Fruit fly (Drosophila melanogaster) whole organism, embryonic: ENCODE results near the gene CG34107.

Experiments
- Abd-B ChIP-seq: fragments of 200-800 bp; sonication (Bioruptor generic); optimal IDR thresholded peaks from 2 replicates; lab custom pipeline; 2018; ENCODE audit warnings: missing biosample characterization, mild to moderate bottlenecking, missing genetic modification characterization, moderate library complexity
- Asciz ChIP-seq: fragments of 200-800 bp; sonication (Bioruptor generic); optimal IDR thresholded peaks from 2 replicates; lab custom pipeline; 2017; ENCODE audit warnings: missing biosample characterization, mild to moderate bottlenecking, missing genetic modification characterization, missing genetic modification reagents
- Bdp1 ChIP-seq: fragments of 200-800 bp; sonication (Bioruptor generic); optimal IDR thresholded peaks from 3 replicates; lab custom pipeline; 2016; ENCODE audit warnings: missing biosample characterization, missing genetic modification characterization
- CG11247 ChIP-seq: fragments of 200-800 bp; sonication (Bioruptor generic); IDR thresholded peaks from 2 replicates; pipeline ENCODE4 v1.3.6; 2022; ENCODE audit warnings: missing biosample characterization, missing genetic modification characterization
- CG11560 ChIP-seq: fragments of 200-800 bp; sonication (Bioruptor generic); IDR thresholded peaks from 3 replicates; pipeline ENCODE4 v1.3.6; 2022; ENCODE audit warnings: missing biosample characterization, missing genetic modification characterization
- CG11696 ChIP-seq: fragments of 200-800 bp; sonication (Bioruptor generic); IDR thresholded peaks from 2 replicates; pipeline ENCODE4 v1.3.6; 2022; ENCODE audit warnings: missing biosample characterization, missing genetic modification characterization
- CG12104 ChIP-seq: fragments of 200-800 bp; sonication (Bioruptor generic); optimal IDR thresholded peaks from 3 replicates; lab custom pipeline; 2016; ENCODE audit warnings: missing biosample characterization, missing genetic modification characterization
- CG12391 ChIP-seq: fragments of 200-800 bp; sonication (Bioruptor generic); optimal IDR thresholded peaks from 3 replicates; lab custom pipeline; 2018; ENCODE audit warnings: missing biosample characterization, mild to moderate bottlenecking, missing genetic modification characterization, moderate library complexity
- CG12942 ChIP-seq: fragments of 200-800 bp; sonication (Bioruptor generic); optimal IDR thresholded peaks from 3 replicates; lab custom pipeline; 2016; ENCODE audit warnings: missing biosample characterization, missing genetic modification characterization
- CG13894 ChIP-seq: fragments of 200-800 bp; sonication (Bioruptor generic); optimal IDR thresholded peaks from 3 replicates; lab custom pipeline; 2018; ENCODE audit warnings: missing biosample characterization, mild to moderate bottlenecking, missing genetic modification characterization, moderate library complexity
- CG17912 ChIP-seq: fragments of 200-800 bp; sonication (Bioruptor generic); optimal IDR thresholded peaks from 2 replicates; lab custom pipeline; 2018; ENCODE audit warnings: missing biosample characterization, mild to moderate bottlenecking, missing genetic modification characterization
- CG18599 ChIP-seq: fragments of 200-800 bp; sonication (Bioruptor generic); optimal IDR thresholded peaks from 3 replicates; lab custom pipeline; 2017; ENCODE audit warnings: missing biosample characterization, missing genetic modification characterization, mild to moderate bottlenecking, moderate library complexity, missing genetic modification reagents
- CG31388 ChIP-seq: fragments of 200-800 bp; sonication (Bioruptor generic); optimal IDR thresholded peaks from 2 replicates; lab custom pipeline; 2016; ENCODE audit warnings: missing biosample characterization, missing genetic modification characterization
- CG31441 ChIP-seq: fragments of 200-800 bp; sonication (Bioruptor generic); IDR thresholded peaks from 2 replicates; pipeline ENCODE4 v1.3.6; 2022; ENCODE audit warnings: missing biosample characterization, missing genetic modification characterization
- CG32772 ChIP-seq: fragments of 200-800 bp; sonication (Bioruptor generic); IDR thresholded peaks from 2 replicates; pipeline ENCODE4 v1.3.6; 2022; ENCODE audit warnings: missing biosample characterization, missing genetic modification characterization
- CG4360 ChIP-seq: fragments of 200-800 bp; sonication (Bioruptor generic); IDR thresholded peaks from 2 replicates; pipeline ENCODE4 v1.3.6; 2022; ENCODE audit warnings: missing biosample characterization, missing genetic modification characterization
- CG6175 ChIP-seq: fragments of 200-800 bp; sonication (Bioruptor generic); IDR thresholded peaks from 3 replicates; pipeline ENCODE4 v1.3.6; 2022; ENCODE audit warnings: missing biosample characterization, missing genetic modification characterization
- CG6254 ChIP-seq: fragments of 200-800 bp; sonication (Bioruptor generic); optimal IDR thresholded peaks from 3 replicates; lab custom pipeline; 2017; ENCODE audit warnings: mild to moderate bottlenecking, missing biosample characterization, missing genetic modification reagents, missing genetic modification characterization
- CG7963 ChIP-seq: fragments of 200-800 bp; sonication (Bioruptor generic); IDR thresholded peaks from 3 replicates; pipeline ENCODE4 v1.3.6; 2022; ENCODE audit warnings: missing biosample characterization, missing genetic modification characterization; ENCODE audit not compliant: partially characterized antibody
- CG9876 ChIP-seq: fragments of 200-800 bp; sonication (Bioruptor generic); optimal IDR thresholded peaks from 2 replicates; lab custom pipeline; 2016; ENCODE audit warnings: missing biosample characterization, missing genetic modification characterization
- CrebB ChIP-seq: fragments of 200-800 bp; sonication (Bioruptor generic); optimal IDR thresholded peaks from 3 replicates; lab custom pipeline; 2018; ENCODE audit warnings: missing biosample characterization, mild to moderate bottlenecking, missing genetic modification characterization
- Fer2 ChIP-seq: fragments of 200-800 bp; sonication (Bioruptor generic); optimal IDR thresholded peaks from 2 replicates; lab custom pipeline; 2018; ENCODE audit warnings: missing biosample characterization, mild to moderate bottlenecking, missing genetic modification characterization, moderate library complexity
- Hmr ChIP-seq: fragments of 200-800 bp; sonication (Bioruptor generic); optimal IDR thresholded peaks from 3 replicates; lab custom pipeline; 2017; ENCODE audit warnings: mild to moderate bottlenecking, missing biosample characterization, missing genetic modification reagents, missing genetic modification characterization
- Hr39 ChIP-seq: fragments of >200 bp; optimal IDR thresholded peaks from 2 replicates; lab custom pipeline; 2017
- Jarid2 ChIP-seq: fragments of 200-800 bp; sonication (Bioruptor generic); optimal IDR thresholded peaks from 3 replicates; lab custom pipeline; 2017; ENCODE audit warnings: mild to moderate bottlenecking, missing biosample characterization, missing genetic modification reagents, missing genetic modification characterization
- Myb ChIP-seq: fragments of 200-800 bp; sonication (Bioruptor generic); optimal IDR thresholded peaks from 2 replicates; lab custom pipeline; 2016; ENCODE audit warnings: missing biosample characterization, missing genetic modification characterization
- NC2α ChIP-seq: fragments of 200-800 bp; sonication (Bioruptor generic); optimal IDR thresholded peaks from 2 replicates; lab custom pipeline; 2016; ENCODE audit warnings: missing biosample characterization, missing genetic modification characterization
- NfI ChIP-seq: fragments of 200-800 bp; sonication (Bioruptor generic); optimal IDR thresholded peaks from 3 replicates; lab custom pipeline; 2018; ENCODE audit warnings: missing biosample characterization, mild to moderate bottlenecking, missing genetic modification characterization, moderate library complexity
- Sin3A ChIP-seq: fragments of >200 bp; optimal IDR thresholded peaks from 2 replicates; lab custom pipeline; 2018
- Ssrp ChIP-seq: fragments of 200-800 bp; sonication (Bioruptor generic); optimal IDR thresholded peaks from 2 replicates; lab custom pipeline; 2018; ENCODE audit warnings: missing biosample characterization, mild to moderate bottlenecking, missing genetic modification characterization, moderate library complexity
- Vsx1 ChIP-seq: fragments of 200-800 bp; sonication (Bioruptor generic); optimal IDR thresholded peaks from 2 replicates; lab custom pipeline; 2017; ENCODE audit warnings: missing biosample characterization, mild to moderate bottlenecking, missing genetic modification characterization, missing genetic modification reagents
- bsh ChIP-seq, 2 experiments: fragments of 200-800 bp; sonication (Bioruptor generic); optimal IDR thresholded peaks; 2 replicates each; lab custom pipeline; 2017 to 2018; ENCODE audit warnings: mild to moderate bottlenecking in 2 of 2, missing biosample characterization in 2 of 2, missing genetic modification characterization in 2 of 2, moderate library complexity in 1 of 2
- chif ChIP-seq, 2 experiments: fragments of 200-800 bp; sonication (Bioruptor generic); optimal IDR thresholded peaks; 3 replicates each; lab custom pipeline; 2016; ENCODE audit warnings: missing biosample characterization in 2 of 2, missing genetic modification characterization in 2 of 2
- dati ChIP-seq: fragments of 200-800 bp; sonication (Bioruptor generic); IDR thresholded peaks from 2 replicates; pipeline ENCODE4 v1.3.6; 2022; ENCODE audit warnings: missing biosample characterization, missing genetic modification characterization
- eyg ChIP-seq: fragments of 200-800 bp; sonication (Bioruptor generic); optimal IDR thresholded peaks from 3 replicates; lab custom pipeline; 2016; ENCODE audit warnings: missing biosample characterization, missing genetic modification characterization
- ftz-f1 ChIP-seq: fragments of 200-800 bp; sonication (Bioruptor generic); optimal IDR thresholded peaks from 2 replicates; lab custom pipeline; 2016; ENCODE audit warnings: missing biosample characterization, missing genetic modification characterization
- gsb ChIP-seq: fragments of 200-800 bp; sonication (Bioruptor generic); IDR thresholded peaks from 2 replicates; pipeline ENCODE4 v1.3.6; 2022; ENCODE audit warnings: missing biosample characterization, missing genetic modification characterization
- jigr1 ChIP-seq: fragments of 200-800 bp; sonication (Bioruptor generic); IDR thresholded peaks from 3 replicates; pipeline ENCODE4 v1.3.6; 2022; ENCODE audit warnings: missing biosample characterization, missing genetic modification characterization
- klu ChIP-seq: fragments of 200-800 bp; sonication (Bioruptor generic); IDR thresholded peaks from 2 replicates; pipeline ENCODE4 v1.3.6; 2022; ENCODE audit warnings: missing biosample characterization, missing genetic modification characterization
- nerfin-2 ChIP-seq: fragments of 200-800 bp; sonication (Bioruptor generic); IDR thresholded peaks from 2 replicates; pipeline ENCODE4 v1.3.6; 2022; ENCODE audit warnings: missing biosample characterization, missing genetic modification characterization; ENCODE audit not compliant: partially characterized antibody
- ranshi ChIP-seq: fragments of 200-800 bp; sonication (Bioruptor generic); IDR thresholded peaks from 2 replicates; pipeline ENCODE4 v1.3.6; 2022; ENCODE audit warnings: missing biosample characterization, missing genetic modification characterization
- ro ChIP-seq: fragments of 200-800 bp; sonication (Bioruptor generic); IDR thresholded peaks from 2 replicates; pipeline ENCODE4 v1.3.6; 2022; ENCODE audit warnings: missing biosample characterization, missing genetic modification characterization
- run ChIP-seq: fragments of 200-800 bp; sonication (Bioruptor generic); optimal IDR thresholded peaks from 3 replicates; lab custom pipeline; 2018; ENCODE audit warnings: missing biosample characterization, mild to moderate bottlenecking, missing genetic modification characterization
- slp2 ChIP-seq: fragments of 200-800 bp; sonication (Bioruptor generic); optimal IDR thresholded peaks from 2 replicates; lab custom pipeline; 2016; ENCODE audit warnings: missing biosample characterization, missing genetic modification characterization
- stwl ChIP-seq: fragments of 200-800 bp; sonication (Bioruptor generic); optimal IDR thresholded peaks from 3 replicates; lab custom pipeline; 2018; ENCODE audit warnings: missing biosample characterization, mild to moderate bottlenecking, missing genetic modification characterization, moderate library complexity
- tgo ChIP-seq: fragments of 200-800 bp; sonication (Bioruptor generic); IDR thresholded peaks from 3 replicates; pipeline ENCODE4 v1.3.6; 2022; ENCODE audit warnings: missing biosample characterization, missing genetic modification characterization
- tin ChIP-seq: fragments of 200-800 bp; sonication (Bioruptor generic); optimal IDR thresholded peaks from 3 replicates; lab custom pipeline; 2016; ENCODE audit warnings: missing biosample characterization, missing genetic modification characterization
- tio ChIP-seq: fragments of 200-800 bp; sonication (Bioruptor generic); optimal IDR thresholded peaks from 2 replicates; lab custom pipeline; 2017; ENCODE audit warnings: missing biosample characterization, missing genetic modification characterization, inconsistent platforms
- ttk ChIP-seq: fragments of 200-800 bp; sonication (Bioruptor generic); IDR thresholded peaks from 2 replicates; pipeline ENCODE4 v2.1.2; 2022; ENCODE audit warnings: missing biosample characterization, missing genetic modification characterization
- tx ChIP-seq: fragments of 200-800 bp; sonication (Bioruptor generic); optimal IDR thresholded peaks from 2 replicates; lab custom pipeline; 2016; ENCODE audit warnings: missing biosample characterization, missing genetic modification characterization
- zfh1 ChIP-seq: fragments of 200-800 bp; sonication (Bioruptor generic); IDR thresholded peaks from 3 replicates; pipeline ENCODE4 v1.3.6; 2022; ENCODE audit warnings: missing biosample characterization, missing genetic modification characterization

CG34107 gene

dm6 chr3R:10268865-10269442 is 44.2 kb downstream of the CG34107 start (continued):
- TF ChIP-seq bsh (GFP tag; optimal IDR thresholded peaks at IDR 0.05; lab: Kevin White, UChicago) (peak in 1 of 2 experiments; percentile 71), ro (no peak), tio (GFP tag; lab: Kevin White, UChicago) (peak; percentile 23), CG31441 (GFP tag; lab: Robert Waterston, UW) (peak; percentile 11; the same call in 1 of the 2 replicates), NC2α (GFP tag; lab: Kevin White, UChicago) (no peak), CG7963 (GFP tag; lab: Robert Waterston, UW) (no peak), NfI (GFP tag; lab: Kevin White, UChicago) (peak; percentile 68), Abd-B (peak; percentile 32), CG17912 (GFP tag; lab: Kevin White, UChicago) (no peak), Ssrp (peak; percentile 66), nerfin-2 (no peak), CG11560 (no peak; the same call in 2 of the 3 replicates), jigr1 (GFP tag; lab: Robert Waterston, UW) (peak; percentile 46; the same call in 1 of the 3 replicates), CG12104 (GFP tag; lab: Kevin White, UChicago) (no peak), Bdp1 (peak; percentile 19), Hr39 (lab: Kevin White, UChicago) (no peak), CG11696 (GFP tag; lab: Robert Waterston, UW) (peak; percentile 56), Fer2 (no peak), tx (GFP tag; lab: Kevin White, UChicago) (no peak), CG18599 (GFP tag; lab: Kevin White, UChicago) (peak; percentile 40), ranshi (GFP tag; lab: Robert Waterston, UW) (peak; percentile 69), CG4360 (GFP tag; lab: Robert Waterston, UW) (no peak), zfh1 (GFP tag; lab: Robert Waterston, UW) (peak; percentile 79), CG9876 (GFP tag; lab: Kevin White, UChicago) (no peak), CrebB (tag; lab: Kevin White, UChicago) (no peak), gsb (GFP tag; lab: Robert Waterston, UW) (0 out of 2 replicates have a peak, but pooled peaks have one; percentile 21), CG11247 (GFP tag; lab: Robert Waterston, UW) (peak; percentile 67), eyg (GFP tag; lab: Kevin White, UChicago) (no peak), CG6175 (GFP tag; lab: Robert Waterston, UW) (peak; percentile 56; the same call in 2 of the 3 replicates), ttk (peak; percentile 83), CG32772 (GFP tag; lab: Robert Waterston, UW) (peak; percentile 77), Vsx1 (GFP tag; lab: Kevin White, UChicago) (no peak), dati (GFP tag; lab: Robert Waterston, UW) (peak; percentile 60; the same call in 1 of the 2 replicates), slp2 (no peak), tgo (GFP tag; lab: Robert Waterston, UW) (peak; percentile 69), CG31388 (no peak), tin (GFP tag; lab: Kevin White, UChicago) (peak; percentile 64), CG13894 (tag; lab: Kevin White, UChicago) (no peak), Hmr (GFP tag; lab: Kevin White, UChicago) (peak; percentile 59), Myb (GFP tag; lab: Kevin White, UChicago) (no peak), klu (GFP tag; lab: Robert Waterston, UW) (no peak), CG12391 (peak; percentile 60), Sin3A (lab: Kevin White, UChicago) (no peak), stwl (no peak), chif (GFP tag; optimal IDR thresholded peaks at IDR 0.05; lab: Kevin White, UChicago) (peak; percentile 32 to 77), CG6254 (GFP tag; lab: Kevin White, UChicago) (peak; percentile 54), Asciz (GFP tag; lab: Kevin White, UChicago) (peak; percentile 67), ftz-f1 (no peak), Jarid2 (GFP tag; lab: Kevin White, UChicago) (no peak), run (tag; lab: Kevin White, UChicago) (no peak), CG12942 (GFP tag; lab: Kevin White, UChicago) (peak; percentile 28)
